Worm (Caenorhabditis elegans) whole organism, L1 larva: ENCODE results near the gene srd-42.

Experiments
- lin-35 ChIP-seq, 2 experiments: fragments of 150-350 bp; optimal IDR thresholded peaks; 2 replicates each; lab custom pipeline; 2014; ENCODE audit warnings: missing biosample characterization in 2 of 2, missing genetic modification characterization in 2 of 2, missing genetic modification reagents in 2 of 2
- lsy-2 ChIP-seq, 2 experiments: fragments of 150-350 bp; optimal IDR thresholded peaks; 2 replicates each; lab custom pipeline; 2014; ENCODE audit warnings: missing biosample characterization in 2 of 2, missing genetic modification characterization in 2 of 2
- nhr-12 ChIP-seq: sonication (generic microtip); optimal IDR thresholded peaks from 2 replicates; lab custom pipeline; 2017; ENCODE audit warnings: missing biosample characterization, missing genetic modification characterization
- ztf-11 ChIP-seq, 2 experiments: sonication (generic microtip); optimal IDR thresholded peaks; 2 replicates each; lab custom pipeline; 2016 to 2017; ENCODE audit warnings: missing genetic modification characterization in 2 of 2, missing biosample characterization in 1 of 2, missing compliant biosample characterization in 1 of 2

DNA sequence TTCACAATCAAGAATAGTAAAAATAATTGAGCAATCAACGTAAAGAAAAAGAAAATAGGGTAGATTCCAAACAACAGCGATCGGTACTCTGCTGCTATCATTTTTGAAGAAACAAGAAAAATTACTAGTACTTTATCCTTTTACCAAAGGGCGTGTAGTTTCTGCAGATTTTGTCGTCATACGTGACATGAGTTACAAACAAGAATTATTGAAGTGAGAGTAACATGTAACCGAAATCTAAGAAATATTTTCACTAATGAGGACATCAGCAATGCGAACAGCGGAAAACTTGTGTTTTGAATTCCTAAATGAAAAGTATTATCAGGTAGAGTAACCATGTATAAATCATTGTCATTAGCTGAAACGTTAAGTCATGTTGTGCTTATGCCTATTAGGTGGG, 8.6 kb downstream of the srd-42 start, which contains the start of gene srd-36:
- no peak for TF ChIP-seq nhr-12 (tag; lab: Kevin White, UChicago)
- TF ChIP-seq lsy-2 (tag; optimal IDR thresholded peaks at IDR 0.05; lab: Kevin White, UChicago) = no peak
- no peak for TF ChIP-seq ztf-11 (tag; optimal IDR thresholded peaks at IDR 0.05; lab: Kevin White, UChicago)
- TF ChIP-seq lin-35 (GFP tag; optimal IDR thresholded peaks at IDR 0.05; lab: Kevin White, UChicago) = no peak
